Fruit fly (Drosophila melanogaster) whole organism, embryonic: ENCODE results near the gene Ir20a.

Source experiments
- CG11504 ChIP-seq: fragments of 200-800 bp; sonication (Bioruptor generic); optimal IDR thresholded peaks from 3 replicates; lab custom pipeline; 2019; ENCODE audit warnings: missing biosample characterization, mild to moderate bottlenecking, missing genetic modification characterization, moderate library complexity
- CG1233 ChIP-seq: fragments of 200-800 bp; sonication (Bioruptor generic); optimal IDR thresholded peaks from 4 replicates; lab custom pipeline; 2018; ENCODE audit warnings: missing biosample characterization, mild to moderate bottlenecking, missing genetic modification characterization
- CG14050 ChIP-seq: fragments of 200-800 bp; sonication (Bioruptor generic); IDR thresholded peaks from 3 replicates; pipeline ENCODE4 v1.3.6; 2022; ENCODE audit warnings: missing biosample characterization, missing genetic modification characterization
- CG15479 ChIP-seq: fragments of 200-800 bp; sonication (Bioruptor generic); optimal IDR thresholded peaks from 3 replicates; lab custom pipeline; 2019; ENCODE audit warnings: missing biosample characterization, mild to moderate bottlenecking, missing genetic modification characterization, moderate library complexity
- CG16813 ChIP-seq: fragments of 200-800 bp; sonication (Bioruptor generic); IDR thresholded peaks from 3 replicates; pipeline ENCODE4 v1.3.6; 2022; ENCODE audit warnings: missing biosample characterization, missing genetic modification characterization; ENCODE audit not compliant: partially characterized antibody
- CG18262 ChIP-seq: fragments of 200-800 bp; optimal IDR thresholded peaks from 3 replicates; lab custom pipeline; 2019; ENCODE audit warnings: missing biosample characterization, mild to moderate bottlenecking, missing genetic modification characterization, moderate library complexity
- CG18619 ChIP-seq: fragments of 200-800 bp; sonication (Bioruptor generic); optimal IDR thresholded peaks from 3 replicates; lab custom pipeline; 2017; ENCODE audit warnings: missing biosample characterization, mild to moderate bottlenecking, missing genetic modification characterization
- CG2678 ChIP-seq: fragments of 200-800 bp; sonication (Bioruptor generic); optimal IDR thresholded peaks from 3 replicates; lab custom pipeline; 2019; ENCODE audit warnings: missing biosample characterization, mild to moderate bottlenecking, missing genetic modification characterization, moderate library complexity
- CG30020 ChIP-seq: fragments of 200-800 bp; optimal IDR thresholded peaks from 2 replicates; lab custom pipeline; 2019; ENCODE audit warnings: missing biosample characterization, mild to moderate bottlenecking, missing genetic modification characterization, moderate library complexity
- CG30403 ChIP-seq: fragments of 200-800 bp; sonication (Bioruptor generic); optimal IDR thresholded peaks from 3 replicates; lab custom pipeline; 2016; ENCODE audit warnings: missing biosample characterization, missing genetic modification characterization
- CG3065 ChIP-seq: fragments of 200-800 bp; sonication (Bioruptor generic); optimal IDR thresholded peaks from 2 replicates; lab custom pipeline; 2016; ENCODE audit warnings: missing biosample characterization, missing genetic modification characterization
- CG5953 ChIP-seq: fragments of 200-800 bp; sonication (Bioruptor generic); IDR thresholded peaks from 2 replicates; pipeline ENCODE4 v1.3.6; 2022; ENCODE audit warnings: missing biosample characterization, missing genetic modification characterization
- CG6689 ChIP-seq: fragments of 200-800 bp; sonication (Bioruptor generic); IDR thresholded peaks from 2 replicates; pipeline ENCODE4 v1.3.6; 2022; ENCODE audit warnings: missing biosample characterization, missing genetic modification characterization
- CG6813 ChIP-seq: fragments of 200-800 bp; sonication (Bioruptor generic); optimal IDR thresholded peaks from 2 replicates; lab custom pipeline; 2017; ENCODE audit warnings: missing biosample characterization, missing genetic modification characterization, mild to moderate bottlenecking, moderate library complexity, missing genetic modification reagents
- CG8359 ChIP-seq: fragments of 200-800 bp; sonication (Bioruptor generic); optimal IDR thresholded peaks from 2 replicates; lab custom pipeline; 2017; ENCODE audit warnings: missing biosample characterization, mild to moderate bottlenecking, missing genetic modification characterization, borderline replicate concordance
- CG8388 ChIP-seq: fragments of 200-800 bp; sonication (Bioruptor generic); optimal IDR thresholded peaks from 2 replicates; lab custom pipeline; 2019; ENCODE audit warnings: missing biosample characterization, mild to moderate bottlenecking, missing genetic modification characterization, moderate library complexity
- CG9817 ChIP-seq: fragments of 200-800 bp; sonication (Bioruptor generic); optimal IDR thresholded peaks from 2 replicates; lab custom pipeline; 2018; ENCODE audit warnings: missing biosample characterization, mild to moderate bottlenecking, missing genetic modification characterization, moderate library complexity
- CG9876 ChIP-seq: fragments of 200-800 bp; sonication (Bioruptor generic); optimal IDR thresholded peaks from 2 replicates; lab custom pipeline; 2016; ENCODE audit warnings: missing biosample characterization, missing genetic modification characterization
- Chrac-16 ChIP-seq: fragments of 200-800 bp; sonication (Bioruptor generic); optimal IDR thresholded peaks from 3 replicates; lab custom pipeline; 2016; ENCODE audit warnings: missing biosample characterization, missing genetic modification characterization
- CkIIα-i1 ChIP-seq: fragments of 200-800 bp; sonication (Bioruptor generic); IDR thresholded peaks from 2 replicates; pipeline ENCODE4 v1.3.6; 2022; ENCODE audit warnings: missing biosample characterization, missing genetic modification characterization
- Deaf1 ChIP-seq: fragments of 200-800 bp; optimal IDR thresholded peaks from 3 replicates; lab custom pipeline; 2019; ENCODE audit warnings: missing biosample characterization, mild to moderate bottlenecking, missing genetic modification characterization, moderate library complexity
- Eip74EF ChIP-seq, 2 experiments: fragments of 200-800 bp in 1 of 2; fragments of >200 bp in 1 of 2; sonication (Bioruptor generic) in 1 of 2; optimal IDR thresholded peaks; 2 replicates each; lab custom pipeline; 2017 to 2019; ENCODE audit warnings: missing biosample characterization in 2 of 2, missing genetic modification characterization in 2 of 2, mild to moderate bottlenecking in 1 of 2, moderate library complexity in 1 of 2
- Ets97D ChIP-seq: fragments of 200-800 bp; sonication (Bioruptor generic); optimal IDR thresholded peaks from 3 replicates; lab custom pipeline; 2016; ENCODE audit warnings: missing biosample characterization, missing genetic modification characterization
- H15 ChIP-seq: fragments of 200-800 bp; sonication (Bioruptor generic); IDR thresholded peaks from 3 replicates; pipeline ENCODE4 v1.3.6; 2022; ENCODE audit warnings: missing biosample characterization, missing genetic modification characterization
- Hmr ChIP-seq: fragments of 200-800 bp; sonication (Bioruptor generic); optimal IDR thresholded peaks from 3 replicates; lab custom pipeline; 2017; ENCODE audit warnings: mild to moderate bottlenecking, missing biosample characterization, missing genetic modification reagents, missing genetic modification characterization
- Jarid2 ChIP-seq: fragments of 200-800 bp; sonication (Bioruptor generic); optimal IDR thresholded peaks from 3 replicates; lab custom pipeline; 2017; ENCODE audit warnings: mild to moderate bottlenecking, missing biosample characterization, missing genetic modification reagents, missing genetic modification characterization
- MTF-1 ChIP-seq: fragments of 200-800 bp; sonication (Bioruptor generic); optimal IDR thresholded peaks from 2 replicates; lab custom pipeline; 2018; ENCODE audit warnings: missing biosample characterization, mild to moderate bottlenecking, missing genetic modification characterization, borderline replicate concordance
- Nf-YB ChIP-seq: fragments of 200-800 bp; sonication (Bioruptor generic); optimal IDR thresholded peaks from 3 replicates; lab custom pipeline; 2019; ENCODE audit warnings: missing biosample characterization, mild to moderate bottlenecking, missing genetic modification characterization, moderate library complexity
- Poxn ChIP-seq: fragments of 200-800 bp; sonication (Bioruptor generic); IDR thresholded peaks from 2 replicates; pipeline ENCODE4 v1.3.6; 2022; ENCODE audit warnings: missing biosample characterization, missing genetic modification characterization
- Sox102F ChIP-seq: fragments of 200-800 bp; sonication (Bioruptor generic); optimal IDR thresholded peaks from 2 replicates; lab custom pipeline; 2018; ENCODE audit warnings: missing biosample characterization, mild to moderate bottlenecking, missing genetic modification characterization, moderate library complexity
- Sry-δ ChIP-seq: fragments of 200-800 bp; sonication (Bioruptor generic); optimal IDR thresholded peaks from 2 replicates; lab custom pipeline; 2016; ENCODE audit warnings: missing biosample characterization, missing genetic modification characterization
- Taf1 ChIP-seq: fragments of 200-800 bp; sonication (Bioruptor generic); IDR thresholded peaks from 2 replicates; pipeline ENCODE4 v1.3.6; 2022; ENCODE audit warnings: missing biosample characterization, missing genetic modification characterization
- Tbp ChIP-seq: fragments of >200 bp; optimal IDR thresholded peaks from 2 replicates; lab custom pipeline; 2018; ENCODE audit warnings: missing biosample characterization, missing genetic modification characterization
- aop ChIP-seq: fragments of 200-800 bp; sonication (Bioruptor generic); IDR thresholded peaks from 2 replicates; pipeline ENCODE4 v1.3.6; 2022; ENCODE audit warnings: missing biosample characterization, missing genetic modification characterization
- bab2 ChIP-seq: fragments of 200-800 bp; sonication (Bioruptor generic); optimal IDR thresholded peaks from 2 replicates; lab custom pipeline; 2016; ENCODE audit warnings: missing biosample characterization, missing genetic modification characterization
- bowl ChIP-seq: fragments of 200-800 bp; sonication (Bioruptor generic); IDR thresholded peaks from 2 replicates; pipeline ENCODE4 v1.3.6; 2022; ENCODE audit warnings: missing biosample characterization, missing genetic modification characterization
- cg ChIP-seq: fragments of 200-800 bp; sonication (Bioruptor generic); optimal IDR thresholded peaks from 3 replicates; lab custom pipeline; 2019; ENCODE audit warnings: missing biosample characterization, mild to moderate bottlenecking, missing genetic modification characterization, moderate library complexity
- da ChIP-seq: fragments of 200-800 bp; sonication (Bioruptor generic); optimal IDR thresholded peaks from 2 replicates; lab custom pipeline; 2016; ENCODE audit warnings: missing biosample characterization, missing genetic modification characterization
- gem ChIP-seq: fragments of 200-800 bp; sonication (Bioruptor generic); optimal IDR thresholded peaks from 2 replicates; lab custom pipeline; 2019; ENCODE audit warnings: missing biosample characterization, mild to moderate bottlenecking, missing genetic modification characterization, moderate library complexity
- grn ChIP-seq: fragments of 200-800 bp; sonication (Bioruptor generic); optimal IDR thresholded peaks from 3 replicates; lab custom pipeline; 2017; ENCODE audit warnings: missing biosample characterization, missing genetic modification characterization
- hkb ChIP-seq, 2 experiments: fragments of 200-800 bp in 1 of 2; fragments of >200 bp in 1 of 2; sonication (Bioruptor generic) in 1 of 2; IDR thresholded peaks in 1 of 2; optimal IDR thresholded peaks in 1 of 2; 2 replicates each; pipeline versions ENCODE4 v1.3.6 to Lab custom; 2017 to 2022; ENCODE audit warnings: missing biosample characterization in 1 of 2, missing genetic modification characterization in 1 of 2
- jumu ChIP-seq: fragments of 200-800 bp; sonication (Bioruptor generic); optimal IDR thresholded peaks from 3 replicates; lab custom pipeline; 2016; ENCODE audit warnings: missing biosample characterization, missing genetic modification characterization
- lilli ChIP-seq: fragments of 200-800 bp; sonication (Bioruptor generic); optimal IDR thresholded peaks from 3 replicates; lab custom pipeline; 2016; ENCODE audit warnings: missing biosample characterization, missing genetic modification characterization
- org-1 ChIP-seq: fragments of 200-800 bp; sonication (Bioruptor generic); optimal IDR thresholded peaks from 2 replicates; lab custom pipeline; 2017; ENCODE audit warnings: missing biosample characterization, missing genetic modification characterization
- pita ChIP-seq: fragments of 200-800 bp; sonication (Bioruptor generic); optimal IDR thresholded peaks from 2 replicates; lab custom pipeline; 2017; ENCODE audit warnings: missing biosample characterization, mild to moderate bottlenecking, missing genetic modification characterization
- sd ChIP-seq: fragments of 200-800 bp; sonication (Bioruptor generic); optimal IDR thresholded peaks from 3 replicates; lab custom pipeline; 2018; ENCODE audit warnings: missing biosample characterization, mild to moderate bottlenecking, missing genetic modification characterization, moderate library complexity
- slbo ChIP-seq: fragments of 200-800 bp; sonication (Bioruptor generic); IDR thresholded peaks from 2 replicates; pipeline ENCODE4 v1.3.6; 2022; ENCODE audit warnings: missing biosample characterization, missing genetic modification characterization
- tna ChIP-seq: fragments of 200-800 bp; sonication (Bioruptor generic); IDR thresholded peaks from 2 replicates; pipeline ENCODE4 v1.3.6; 2022; ENCODE audit warnings: missing biosample characterization, missing genetic modification characterization; ENCODE audit not compliant: partially characterized antibody
- twi ChIP-seq: fragments of 200-800 bp; optimal IDR thresholded peaks from 2 replicates; lab custom pipeline; 2019; ENCODE audit warnings: missing biosample characterization, mild to moderate bottlenecking, missing genetic modification characterization, moderate library complexity
- yki ChIP-seq: fragments of >200 bp; optimal IDR thresholded peaks from 3 replicates; lab custom pipeline; 2018

The Ir20a gene

DNA sequence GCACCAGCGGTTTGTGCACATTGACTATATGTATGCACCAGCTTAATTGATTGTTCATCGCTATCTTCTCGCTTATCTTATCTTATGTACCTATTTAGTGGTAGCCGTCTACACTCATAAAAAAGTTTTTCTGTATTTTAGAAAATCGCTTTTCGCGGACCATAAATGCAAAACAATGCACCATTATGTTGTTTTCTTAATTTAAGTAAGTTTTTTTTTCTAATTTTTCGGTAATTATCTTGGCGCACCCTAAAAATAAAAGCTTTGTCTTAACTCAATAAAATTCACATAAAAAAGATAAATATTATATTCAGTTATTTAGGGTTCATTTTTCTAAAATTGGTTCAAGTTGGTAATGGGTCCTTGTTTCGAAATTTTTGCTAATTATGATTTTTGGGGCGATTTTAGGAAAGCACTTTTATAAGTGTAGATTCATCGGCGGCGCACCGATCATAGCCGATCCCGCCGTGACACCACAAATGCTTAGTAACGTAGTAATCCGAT, 40.5 kb upstream of the Ir20a start, which contains the start of gene Cyp6t1 (continued):
- TF ChIP-seq org-1 (no peak), Sox102F (peak; percentile 41), Chrac-16 (no peak), CG5953 (GFP tag; lab: Robert Waterston, UW) (no peak), CG9817 (tag; lab: Kevin White, UChicago) (no peak), CG8388 (peak; percentile 16), Taf1 (GFP tag; lab: Robert Waterston, UW) (no peak), CG15479 (no peak), twi (tag; lab: Kevin White, UChicago) (no peak), CG18619 (peak; percentile 10), CG14050 (no peak)

DNA sequence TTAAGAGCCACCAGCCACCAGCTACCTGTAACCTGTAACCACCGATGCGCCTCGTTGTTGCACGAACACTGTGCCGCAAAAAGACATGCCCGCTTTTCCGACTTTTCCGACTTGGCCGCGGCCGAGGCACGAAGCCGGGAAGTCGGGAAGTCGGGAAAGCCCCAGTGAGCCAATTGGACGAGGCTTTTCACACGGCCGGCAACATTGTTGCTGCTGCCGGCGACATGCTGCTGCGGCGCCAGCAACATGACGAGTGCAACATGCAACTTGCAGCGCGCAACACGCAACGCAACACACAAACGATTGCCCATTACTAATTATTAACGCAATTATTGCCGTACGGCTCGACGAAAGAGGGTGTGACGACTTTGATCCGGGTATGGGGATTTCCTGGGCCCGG, 28.7 kb upstream of the Ir20a start:
- TF ChIP-seq aop, result no peak
- no peak for TF ChIP-seq slbo
- TF ChIP-seq Eip74EF (GFP tag; optimal IDR thresholded peaks at IDR 0.05; lab: Kevin White, UChicago), result no peak
- no peak for TF ChIP-seq bowl
- peak; percentile 86 for TF ChIP-seq Deaf1 (tag; lab: Kevin White, UChicago)
- no peak for TF ChIP-seq da
- no peak for TF ChIP-seq CG6813 (GFP tag; lab: Kevin White, UChicago)
- TF ChIP-seq Nf-YB (GFP tag; lab: Kevin White, UChicago), result peak; percentile 9
- no peak for TF ChIP-seq yki (lab: Kevin White, UChicago)
- TF ChIP-seq CG9876 (GFP tag; lab: Kevin White, UChicago), result no peak
- no peak for TF ChIP-seq hkb (optimal IDR thresholded peaks at IDR 0.05; lab: Kevin White, UChicago)
- TF ChIP-seq hkb (GFP tag; IDR thresholded peaks at IDR 0.05; lab: Robert Waterston, UW), result no peak
- no peak for TF ChIP-seq sd (tag; lab: Kevin White, UChicago)
- no peak for TF ChIP-seq cg (GFP tag; lab: Kevin White, UChicago)
- TF ChIP-seq CG11504 (tag; lab: Kevin White, UChicago), result peak; percentile 93
- no peak for TF ChIP-seq CG1233

dm6 chrX:21497025-21497424, 18.3 kb upstream of the Ir20a start:
- no peak for TF ChIP-seq CkIIα-i1 (GFP tag; lab: Robert Waterston, UW)
- no peak for TF ChIP-seq Sry-δ
- no peak for TF ChIP-seq MTF-1 (GFP tag; lab: Kevin White, UChicago)
- no peak for TF ChIP-seq lilli (GFP tag; lab: Kevin White, UChicago)
- no peak for TF ChIP-seq H15 (GFP tag; lab: Robert Waterston, UW)
- no peak for TF ChIP-seq CG3065
- no peak for TF ChIP-seq CG30020 (tag; lab: Kevin White, UChicago)
- peak; percentile 55 for TF ChIP-seq gem
- TF ChIP-seq CG16813 (GFP tag; lab: Robert Waterston, UW), result no peak
- peak; percentile 54 for TF ChIP-seq CG2678 (tag; lab: Kevin White, UChicago)
- TF ChIP-seq CG8359 (GFP tag; lab: Kevin White, UChicago), result no peak
- TF ChIP-seq Poxn (GFP tag; lab: Robert Waterston, UW), result no peak
- TF ChIP-seq Hmr (GFP tag; lab: Kevin White, UChicago), result peak; percentile 18
- TF ChIP-seq Tbp (GFP tag; lab: Kevin White, UChicago), result no peak
- TF ChIP-seq pita, result no peak
- TF ChIP-seq Ets97D (GFP tag; lab: Kevin White, UChicago), result no peak
- no peak for TF ChIP-seq aop
- peak; percentile 15; the same call in 1 of the 2 replicates for TF ChIP-seq CG6689 (GFP tag; lab: Robert Waterston, UW)
- TF ChIP-seq Jarid2 (GFP tag; lab: Kevin White, UChicago), result no peak
- no peak for TF ChIP-seq tna (GFP tag; lab: Robert Waterston, UW)
- no peak for TF ChIP-seq bab2 (GFP tag; lab: Kevin White, UChicago)
- TF ChIP-seq CG30403 (GFP tag; lab: Kevin White, UChicago), result peak; percentile 6
- no peak for TF ChIP-seq jumu (GFP tag; lab: Kevin White, UChicago)
- TF ChIP-seq grn, result no peak
- TF ChIP-seq CG18262 (tag; lab: Kevin White, UChicago), result no peak
